Fruit fly (Drosophila melanogaster): ENCODE data around the gene RunxB.
A peak's percentile ranks its signal among the peaks of the same experiment; 100 is the strongest.

The RunxB gene

DNA sequence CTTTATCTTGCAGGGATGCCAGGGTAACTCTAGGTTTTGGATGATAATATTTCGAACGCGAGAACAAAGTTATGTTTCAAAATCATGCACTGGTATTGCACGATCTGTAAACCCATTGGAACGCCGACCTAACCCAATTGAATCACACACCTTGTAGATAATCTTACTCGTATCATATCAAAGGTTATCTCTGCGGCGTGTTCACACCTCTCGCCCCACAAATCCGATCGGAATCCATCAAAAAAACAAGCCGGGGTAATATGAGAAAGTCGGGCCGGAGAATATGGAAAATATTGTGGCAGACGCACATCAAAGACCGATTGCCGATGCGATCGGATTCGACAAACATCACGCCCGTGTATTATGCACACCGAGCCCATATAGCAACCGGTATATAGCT, 43.2 kb upstream of the RunxB start:
- TF ChIP-seq cic (GFP tag; optimal IDR thresholded peaks at IDR 0.05) (no peak), ovo (GFP tag; optimal IDR thresholded peaks at IDR 0.05) (no peak), CG7101 (tag; optimal IDR thresholded peaks at IDR 0.05) (no peak), CG7045 (GFP tag; optimal IDR thresholded peaks at IDR 0.05) (no peak), CG12768 (GFP tag; optimal IDR thresholded peaks at IDR 0.05) (no peak), Hr96 (GFP tag; optimal IDR thresholded peaks at IDR 0.05) (no peak)

DNA sequence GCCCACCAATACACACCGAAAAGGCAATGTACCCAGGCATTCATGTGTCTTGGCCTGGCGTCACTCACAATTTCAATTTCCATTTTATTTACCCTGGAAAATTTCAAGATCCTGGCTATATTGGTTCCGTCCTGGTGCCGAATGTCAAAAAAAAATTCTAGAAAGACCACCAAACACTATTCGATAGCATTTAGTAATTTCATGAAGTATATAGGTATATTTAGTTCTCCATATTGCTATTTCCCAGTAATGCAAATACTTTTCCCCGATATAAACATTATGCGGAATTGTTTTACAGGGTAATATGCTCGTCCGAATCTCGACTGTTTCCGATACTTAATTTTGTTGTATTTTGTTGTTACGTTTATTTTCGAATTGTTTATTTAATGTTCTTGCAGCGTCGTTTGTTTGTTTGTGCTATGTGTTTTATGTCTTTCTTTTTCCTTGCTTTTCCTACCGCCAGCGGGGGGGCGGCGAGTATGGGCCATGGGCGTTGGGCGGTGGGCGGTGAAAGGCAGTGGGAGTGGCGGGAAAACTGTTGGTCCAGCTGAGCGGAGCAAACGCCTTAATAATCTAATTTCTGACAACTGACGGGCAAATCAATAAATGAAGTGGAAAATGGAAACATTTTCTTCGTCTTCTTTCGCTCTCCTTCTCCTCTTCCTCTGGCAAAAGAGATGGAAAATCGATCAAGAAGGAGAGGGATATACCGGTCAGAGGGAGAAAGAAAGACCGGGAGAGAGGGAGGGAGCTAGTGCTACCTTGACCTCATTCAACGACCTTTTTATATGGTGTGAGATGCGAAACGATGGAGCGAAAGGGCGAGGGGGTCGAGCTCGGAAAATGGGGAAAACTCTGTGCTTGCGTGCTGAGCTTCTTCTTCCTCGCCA, 42.3 kb upstream of the RunxB start:
- TF ChIP-seq toe (GFP tag; optimal IDR thresholded peaks at IDR 0.05) (no peak), CG14711 (tag; optimal IDR thresholded peaks at IDR 0.05) (peak; percentile 8)

DNA sequence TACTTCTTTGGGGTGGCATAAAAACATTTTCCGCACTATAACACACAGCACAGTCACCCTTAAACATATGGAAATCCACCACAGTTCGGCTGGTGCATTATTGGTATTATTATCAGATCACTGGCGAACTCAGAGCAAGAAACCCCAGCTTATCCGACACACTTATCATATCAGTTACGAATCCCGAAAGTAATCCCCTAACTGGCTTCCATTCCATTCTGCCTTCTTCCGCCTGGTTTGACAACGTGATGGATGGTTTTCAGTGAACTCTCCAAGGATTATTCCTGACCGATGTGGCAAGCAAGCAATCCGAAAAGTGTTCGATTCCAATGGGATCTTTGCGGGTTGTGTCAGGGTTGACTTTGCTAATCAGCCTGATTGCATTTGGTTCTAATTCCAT, 39.3 kb upstream of the RunxB start:
- no peak for TF ChIP-seq Clk (GFP tag; optimal IDR thresholded peaks at IDR 0.05)
- TF ChIP-seq CG7045 (GFP tag; optimal IDR thresholded peaks at IDR 0.05): no peak
- TF ChIP-seq cnc (optimal IDR thresholded peaks at IDR 0.05): no peak
- TF ChIP-seq CG11617 (GFP tag; optimal IDR thresholded peaks at IDR 0.05): no peak
- no peak for TF ChIP-seq ovo (GFP tag; optimal IDR thresholded peaks at IDR 0.05)
- no peak for TF ChIP-seq CG14711 (tag; optimal IDR thresholded peaks at IDR 0.05)
- no peak for TF ChIP-seq cic (GFP tag; optimal IDR thresholded peaks at IDR 0.05)
- no peak for TF ChIP-seq kay (GFP tag; ENCODE audit: borderline replicate concordance)

DNA sequence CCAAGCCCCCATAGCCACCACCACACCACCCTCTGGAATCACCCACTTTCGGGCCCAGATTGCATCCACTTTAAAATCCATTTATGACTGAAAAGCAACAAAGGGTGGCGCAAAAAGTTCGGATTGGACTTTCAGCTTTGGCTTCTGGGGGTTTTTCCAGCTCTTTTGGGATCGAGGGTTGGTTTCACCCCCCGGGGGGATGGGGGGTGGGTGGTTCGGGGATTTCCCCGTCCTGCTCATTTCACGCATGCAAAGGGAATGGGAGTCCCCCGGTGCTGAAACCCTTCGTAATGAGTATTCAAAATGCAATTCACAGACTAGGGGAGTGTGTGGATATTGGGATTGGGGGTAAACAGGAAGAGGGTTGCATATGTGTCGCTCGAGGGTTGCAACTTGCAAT, 38.5 kb upstream of the RunxB start:
- TF ChIP-seq CG14711 (tag; optimal IDR thresholded peaks at IDR 0.05) (no peak), CG33017 (tag; optimal IDR thresholded peaks at IDR 0.05) (no peak), CG5204 (GFP tag; optimal IDR thresholded peaks at IDR 0.05) (no peak), Crg-1 (GFP tag; optimal IDR thresholded peaks at IDR 0.05) (no peak), Hr96 (GFP tag; optimal IDR thresholded peaks at IDR 0.05) (no peak)

DNA sequence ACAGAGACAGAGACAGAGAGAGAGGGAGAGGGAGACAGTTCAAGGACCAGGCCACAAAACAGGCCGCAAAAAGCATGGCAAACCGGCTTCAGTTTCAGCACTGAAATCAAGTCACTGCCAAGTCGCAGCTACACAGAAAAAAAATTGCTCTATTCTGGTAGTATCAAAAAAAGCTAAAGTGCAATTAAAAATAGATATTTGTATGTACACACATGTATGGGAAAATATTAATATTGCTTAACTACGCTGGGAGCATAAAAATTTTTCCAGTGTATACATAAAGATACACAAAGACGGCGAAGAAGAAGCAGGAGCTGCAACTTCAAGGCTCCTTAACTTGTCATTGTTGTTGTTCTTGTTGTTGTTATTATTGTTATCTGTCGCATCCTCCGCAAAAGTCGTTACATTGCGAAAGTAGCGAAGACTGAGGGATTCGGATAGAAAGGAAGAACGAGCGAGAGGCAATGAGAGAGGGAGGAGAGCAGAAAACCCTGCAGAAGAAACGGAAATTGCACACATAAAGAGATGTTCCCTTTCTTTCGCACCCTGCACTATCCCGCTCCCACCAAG, 37.2 kb upstream of the RunxB start:
- TF ChIP-seq pad (GFP tag; optimal IDR thresholded peaks at IDR 0.05): no peak
- TF ChIP-seq Mnt (GFP tag; optimal IDR thresholded peaks at IDR 0.05): no peak
- no peak for TF ChIP-seq tj (GFP tag; optimal IDR thresholded peaks at IDR 0.05)
- TF ChIP-seq CG7101 (tag; optimal IDR thresholded peaks at IDR 0.05): no peak
- no peak for TF ChIP-seq cic (GFP tag; optimal IDR thresholded peaks at IDR 0.05)
- TF ChIP-seq CG5204 (GFP tag; optimal IDR thresholded peaks at IDR 0.05): no peak
- TF ChIP-seq toe (GFP tag; optimal IDR thresholded peaks at IDR 0.05): no peak
- TF ChIP-seq CG1620 (GFP tag; optimal IDR thresholded peaks at IDR 0.05): no peak
- no peak for TF ChIP-seq cnc (optimal IDR thresholded peaks at IDR 0.05)
- no peak for TF ChIP-seq CG14711 (tag; optimal IDR thresholded peaks at IDR 0.05)
- TF ChIP-seq Hr96 (GFP tag; optimal IDR thresholded peaks at IDR 0.05): no peak
- TF ChIP-seq CG11617 (GFP tag; optimal IDR thresholded peaks at IDR 0.05): no peak
- no peak for TF ChIP-seq Crg-1 (GFP tag; optimal IDR thresholded peaks at IDR 0.05)
- TF ChIP-seq CG7045 (GFP tag; optimal IDR thresholded peaks at IDR 0.05): no peak
- TF ChIP-seq bab1 (GFP tag; optimal IDR thresholded peaks at IDR 0.05): no peak

DNA sequence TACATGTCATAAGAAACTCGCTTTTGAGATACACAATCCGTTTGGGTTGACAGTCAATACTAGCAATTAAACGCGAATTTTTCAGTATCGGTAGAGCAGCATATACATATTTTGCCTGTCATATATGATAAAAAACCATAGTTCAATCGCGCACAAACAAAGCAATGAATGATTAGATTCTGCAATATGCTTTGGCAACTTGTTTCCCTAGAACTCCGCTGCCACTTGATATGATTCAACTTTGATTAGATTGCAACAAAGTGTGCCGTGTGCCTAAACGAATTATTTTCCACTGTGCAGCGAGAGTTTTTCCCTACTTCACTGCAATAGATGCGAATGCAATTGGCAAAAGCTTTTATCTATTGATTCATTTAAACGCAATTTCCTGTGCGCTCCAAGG, 36.7 kb upstream of the RunxB start:
- no peak for TF ChIP-seq CG33017 (tag; optimal IDR thresholded peaks at IDR 0.05)
- TF ChIP-seq CG5204 (GFP tag; optimal IDR thresholded peaks at IDR 0.05): no peak
- no peak for TF ChIP-seq cnc (optimal IDR thresholded peaks at IDR 0.05)
- no peak for TF ChIP-seq CG7101 (tag; optimal IDR thresholded peaks at IDR 0.05)
- no peak for TF ChIP-seq kay (GFP tag; ENCODE audit: borderline replicate concordance)
- no peak for TF ChIP-seq CG14711 (tag; optimal IDR thresholded peaks at IDR 0.05)
- no peak for TF ChIP-seq tj (GFP tag; optimal IDR thresholded peaks at IDR 0.05)
- TF ChIP-seq bab1 (GFP tag; optimal IDR thresholded peaks at IDR 0.05): no peak
- TF ChIP-seq pad (GFP tag; optimal IDR thresholded peaks at IDR 0.05): no peak
- TF ChIP-seq ovo (GFP tag; optimal IDR thresholded peaks at IDR 0.05): no peak
- TF ChIP-seq Clk (GFP tag; optimal IDR thresholded peaks at IDR 0.05): no peak
- no peak for TF ChIP-seq CG1620 (GFP tag; optimal IDR thresholded peaks at IDR 0.05)
- no peak for TF ChIP-seq CG12768 (GFP tag; optimal IDR thresholded peaks at IDR 0.05)
- no peak for TF ChIP-seq toe (GFP tag; optimal IDR thresholded peaks at IDR 0.05)
- no peak for TF ChIP-seq Mnt (GFP tag; optimal IDR thresholded peaks at IDR 0.05)
- TF ChIP-seq CG11617 (GFP tag; optimal IDR thresholded peaks at IDR 0.05): no peak
- TF ChIP-seq cic (GFP tag; optimal IDR thresholded peaks at IDR 0.05): no peak

DNA sequence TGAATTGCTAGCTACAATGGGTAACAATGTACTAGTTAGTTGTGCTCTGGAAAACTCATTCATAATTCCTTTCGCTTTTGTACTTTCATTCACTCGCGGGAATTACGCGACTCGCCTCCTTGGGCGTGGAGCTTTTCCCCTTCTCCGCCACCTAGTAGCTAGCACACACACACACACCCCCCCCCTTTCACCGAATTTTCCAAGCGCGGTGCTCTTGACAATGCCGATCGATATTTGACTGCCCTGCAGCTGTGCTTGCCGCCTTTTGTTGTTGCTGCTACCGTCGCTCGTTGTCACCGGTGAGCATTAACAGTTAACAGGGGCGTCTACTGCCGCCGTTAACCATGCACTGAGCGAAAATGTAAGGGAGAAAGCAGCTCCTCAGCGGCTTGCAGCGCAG, 36.0 kb upstream of the RunxB start:
- TF ChIP-seq CG5204 (GFP tag; optimal IDR thresholded peaks at IDR 0.05) (no peak), tj (GFP tag; optimal IDR thresholded peaks at IDR 0.05) (no peak), ovo (GFP tag; optimal IDR thresholded peaks at IDR 0.05) (no peak), CG33017 (tag; optimal IDR thresholded peaks at IDR 0.05) (no peak), pad (GFP tag; optimal IDR thresholded peaks at IDR 0.05) (no peak), cnc (optimal IDR thresholded peaks at IDR 0.05) (no peak), toe (GFP tag; optimal IDR thresholded peaks at IDR 0.05) (no peak), CG7101 (tag; optimal IDR thresholded peaks at IDR 0.05) (no peak), Hr96 (GFP tag; optimal IDR thresholded peaks at IDR 0.05) (no peak), bab1 (GFP tag; optimal IDR thresholded peaks at IDR 0.05) (no peak), CG1620 (GFP tag; optimal IDR thresholded peaks at IDR 0.05) (no peak), CG11617 (GFP tag; optimal IDR thresholded peaks at IDR 0.05) (no peak), Clk (GFP tag; optimal IDR thresholded peaks at IDR 0.05) (no peak)
